Fruit fly (Drosophila melanogaster) S2 (cell line): ENCODE measurements around the gene CG32428.

Source experiments
- CG8478 ChIP-seq: fragments of >200 bp; optimal IDR thresholded peaks from 2 replicates; lab custom pipeline; 2018
- CTCF ChIP-seq, 2 experiments: fragments of >200 bp; optimal IDR thresholded peaks; 2 replicates each; lab custom pipeline; 2018

- TF ChIP-seq CTCF (optimal IDR thresholded peaks at IDR 0.05; lab: Kevin White, UChicago) (peak; percentile 81 to 84), CG8478 (no peak)
Observed at dm6 chr3L:20498204-20498603, 24.7 kb upstream of the CG32428 start.
